Worm (Caenorhabditis elegans) whole organism, L3 larva: ENCODE results near the gene ccdc-149.

Source experiments
- ama-1 ChIP-seq: fragments of 150-350 bp; optimal IDR thresholded peaks from 2 replicates; lab custom pipeline; 2018
- ceh-16 ChIP-seq: sonication (generic microtip); optimal IDR thresholded peaks from 2 replicates; lab custom pipeline; 2017; ENCODE audit warnings: missing biosample characterization, missing genetic modification characterization
- ceh-82 ChIP-seq: fragments of 150-350 bp; optimal IDR thresholded peaks from 2 replicates; lab custom pipeline; 2014; ENCODE audit warnings: missing biosample characterization, missing genetic modification characterization
- elt-3 ChIP-seq, 3 experiments: fragments of 150-350 bp in 1 of 3; sonication (generic microtip) in 2 of 3; optimal IDR thresholded peaks; 2 replicates in 2 of 3; 4 replicates in 1 of 3; lab custom pipeline; 2014 to 2017; ENCODE audit warnings: missing biosample characterization in 3 of 3, missing genetic modification characterization in 3 of 3
- lin-39 ChIP-seq: fragments of 150-350 bp; optimal IDR thresholded peaks from 2 replicates; lab custom pipeline; 2018; ENCODE audit warnings: missing biosample characterization, missing genetic modification reagents, missing genetic modification characterization
- nhr-237 ChIP-seq: fragments of 150-350 bp; optimal IDR thresholded peaks from 2 replicates; lab custom pipeline; 2014; ENCODE audit warnings: missing biosample characterization, missing genetic modification characterization
- pha-4 ChIP-seq: fragments of 150-350 bp; optimal IDR thresholded peaks from 2 replicates; lab custom pipeline; 2014; ENCODE audit warnings: missing biosample characterization, missing genetic modification reagents, missing genetic modification characterization
- unc-39 ChIP-seq: sonication (generic microtip); optimal IDR thresholded peaks from 4 replicates; lab custom pipeline; 2017; ENCODE audit warnings: missing biosample characterization, missing genetic modification characterization

ce11 chrX:11461545-11461944 is 49.7 kb downstream of the ccdc-149 start:
- TF ChIP-seq nhr-237 (tag; lab: Kevin White, UChicago) (no peak), ceh-82 (no peak), ama-1 (lab: Kevin White, UChicago) (no peak), pha-4 (tag; lab: Kevin White, UChicago) (no peak), elt-3 (tag; optimal IDR thresholded peaks at IDR 0.05; lab: Kevin White, UChicago) (no peak), unc-39 (tag; lab: Kevin White, UChicago) (no peak), ceh-16 (tag; lab: Kevin White, UChicago) (no peak), lin-39 (tag; lab: Kevin White, UChicago) (no peak)
